Fruit fly (Drosophila melanogaster): ENCODE results near the gene js.

Gene js

DNA sequence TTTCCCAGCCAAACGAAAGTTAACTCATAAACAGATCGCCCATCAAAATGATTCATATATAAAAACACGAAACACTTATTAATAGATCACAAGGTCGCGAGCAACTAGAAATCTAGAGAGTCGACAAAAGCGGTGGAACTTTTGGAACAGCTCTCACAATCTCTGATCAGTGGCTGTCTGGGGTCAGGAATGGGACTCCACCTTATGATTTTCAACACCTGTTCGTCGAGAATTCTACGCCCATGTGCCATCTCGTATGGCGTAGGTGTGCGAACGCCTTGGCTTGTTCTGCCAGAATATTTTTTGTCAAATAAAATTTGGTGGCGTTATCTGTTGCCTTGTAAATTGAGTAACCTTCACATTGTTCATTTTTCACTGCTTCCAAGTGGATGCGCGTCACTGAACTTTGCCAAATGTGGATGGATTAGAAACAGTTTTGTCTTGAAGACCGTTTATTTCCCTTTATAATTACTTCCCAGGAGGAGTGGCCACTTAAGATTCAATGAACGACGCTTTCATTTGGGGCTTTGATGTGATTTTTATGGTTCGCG is 12.6 kb downstream of the js start (continued):
- TF ChIP-seq corto (GFP tag; optimal IDR thresholded peaks at IDR 0.05) (no peak), sima (GFP tag; optimal IDR thresholded peaks at IDR 0.05) (no peak), chm (GFP tag; IDR thresholded peaks at IDR 0.05) (peak; percentile 40; the same call in 1 of the 2 replicates), ap (GFP tag; IDR thresholded peaks at IDR 0.05) (no peak), Gsc (GFP tag; IDR thresholded peaks at IDR 0.05) (no peak), Asciz (GFP tag; optimal IDR thresholded peaks at IDR 0.05) (no peak), dmrt11E (tag; optimal IDR thresholded peaks at IDR 0.05) (no peak), psq (GFP tag; optimal IDR thresholded peaks at IDR 0.05) (no peak), chinmo (GFP tag; IDR thresholded peaks at IDR 0.05; ENCODE audit: partially characterized antibody) (peak; percentile 82; the same call in 2 of the 4 replicates), ac (GFP tag; optimal IDR thresholded peaks at IDR 0.05) (no peak), Lhr (GFP tag; optimal IDR thresholded peaks at IDR 0.05) (no peak), sug (tag; optimal IDR thresholded peaks at IDR 0.05) (peak; percentile 47), CG3995 (GFP tag; optimal IDR thresholded peaks at IDR 0.05) (no peak), Eip74EF (GFP tag; optimal IDR thresholded peaks at IDR 0.05) (no peak), H2.0 (GFP tag; IDR thresholded peaks at IDR 0.05) (peak; percentile 37; the same call in 1 of the 2 replicates), hbn (GFP tag; IDR thresholded peaks at IDR 0.05; ENCODE audit: partially characterized antibody) (no peak), Vsx1 (GFP tag; optimal IDR thresholded peaks at IDR 0.05) (no peak), CG9437 (GFP tag; optimal IDR thresholded peaks at IDR 0.05) (no peak), CG10543 (GFP tag; optimal IDR thresholded peaks at IDR 0.05) (peak; percentile 83), ase (GFP tag; IDR thresholded peaks at IDR 0.05) (no peak), onecut (GFP tag; IDR thresholded peaks at IDR 0.05) (no peak), gro (GFP tag; optimal IDR thresholded peaks at IDR 0.05) (peak; percentile 69), CG8290 (GFP tag; optimal IDR thresholded peaks at IDR 0.05) (no peak), CG8290 (tag; optimal IDR thresholded peaks at IDR 0.05) (peak in 1 of 2 experiments; percentile 89), CG17328 (GFP tag; IDR thresholded peaks at IDR 0.05) (no peak), Dp (GFP tag; optimal IDR thresholded peaks at IDR 0.05) (no peak), CG14710 (tag; optimal IDR thresholded peaks at IDR 0.05) (no peak), TFAM (GFP tag; optimal IDR thresholded peaks at IDR 0.05) (no peak), da (GFP tag; optimal IDR thresholded peaks at IDR 0.05) (no peak), Nf-YA (GFP tag; IDR thresholded peaks at IDR 0.05) (no peak), grn (GFP tag; optimal IDR thresholded peaks at IDR 0.05) (no peak), eve (GFP tag; optimal IDR thresholded peaks at IDR 0.05) (no peak), Opbp (GFP tag; IDR thresholded peaks at IDR 0.05; ENCODE audit: partially characterized antibody) (no peak), Poxn (GFP tag; IDR thresholded peaks at IDR 0.05) (no peak), pum (GFP tag; optimal IDR thresholded peaks at IDR 0.05) (no peak), chif (GFP tag; optimal IDR thresholded peaks at IDR 0.05) (no peak), HmgZ (tag; optimal IDR thresholded peaks at IDR 0.05) (peak; percentile 65), Hr78 (GFP tag; optimal IDR thresholded peaks at IDR 0.05) (peak in 1 of 2 experiments; percentile 5), CG13296 (GFP tag; optimal IDR thresholded peaks at IDR 0.05) (peak; percentile 59), CG10431 (GFP tag; optimal IDR thresholded peaks at IDR 0.05) (no peak), CG3726 (GFP tag; IDR thresholded peaks at IDR 0.05) (no peak), Blimp-1 (GFP tag; optimal IDR thresholded peaks at IDR 0.05) (no peak), CG2120 (GFP tag; optimal IDR thresholded peaks at IDR 0.05) (peak; percentile 88), croc (GFP tag; conservative IDR thresholded peaks at IDR 0.05) (no peak), h (optimal IDR thresholded peaks at IDR 0.05) (no peak), Bdp1 (GFP tag; optimal IDR thresholded peaks at IDR 0.05) (no peak), pb (GFP tag; optimal IDR thresholded peaks at IDR 0.05) (no peak), Chrac-16 (GFP tag; optimal IDR thresholded peaks at IDR 0.05) (no peak), CHES-1-like (GFP tag; optimal IDR thresholded peaks at IDR 0.05) (peak; percentile 44), CG14014 (GFP tag; IDR thresholded peaks at IDR 0.05) (peak; percentile 55; the same call in 1 of the 2 replicates), CG8765 (GFP tag; IDR thresholded peaks at IDR 0.05) (no peak)
